Fruit fly (Drosophila melanogaster) whole organism, prepupa: Measurements from ENCODE around the gene CG33689.

Experiments used
- CG10631 ChIP-seq: fragments of 200-800 bp; sonication (Bioruptor generic); optimal IDR thresholded peaks from 2 replicates; lab custom pipeline; 2016; ENCODE audit warnings: missing biosample characterization, missing genetic modification characterization
- CG15336 ChIP-seq: fragments of 200-800 bp; sonication (Bioruptor generic); IDR thresholded peaks from 2 replicates; pipeline ENCODE4 v1.3.6; 2022; ENCODE audit warnings: missing biosample characterization, missing genetic modification characterization
- CG16779 ChIP-seq: fragments of 200-800 bp; sonication (Bioruptor generic); optimal IDR thresholded peaks from 3 replicates; lab custom pipeline; 2017; ENCODE audit warnings: missing biosample characterization, mild to moderate bottlenecking, missing genetic modification characterization
- CG3032 ChIP-seq: fragments of 200-800 bp; optimal IDR thresholded peaks from 2 replicates; lab custom pipeline; 2019; ENCODE audit warnings: missing biosample characterization, mild to moderate bottlenecking, missing genetic modification characterization, moderate library complexity
- CG31627 ChIP-seq: fragments of 200-800 bp; sonication (Bioruptor generic); optimal IDR thresholded peaks from 3 replicates; lab custom pipeline; 2016; ENCODE audit warnings: missing biosample characterization, missing genetic modification characterization
- CG34406 ChIP-seq: fragments of 200-800 bp; sonication (Bioruptor generic); optimal IDR thresholded peaks from 3 replicates; lab custom pipeline; 2016; ENCODE audit warnings: missing biosample characterization, missing genetic modification characterization
- CG4318 ChIP-seq: fragments of 200-800 bp; sonication (Bioruptor generic); optimal IDR thresholded peaks from 3 replicates; lab custom pipeline; 2017; ENCODE audit warnings: missing biosample characterization, mild to moderate bottlenecking, missing genetic modification characterization
- CG6276 ChIP-seq: fragments of 200-800 bp; sonication (Bioruptor generic); optimal IDR thresholded peaks from 2 replicates; lab custom pipeline; 2017; ENCODE audit warnings: missing biosample characterization, mild to moderate bottlenecking, missing genetic modification characterization
- CG6808 ChIP-seq: fragments of 200-800 bp; sonication (Bioruptor generic); optimal IDR thresholded peaks from 3 replicates; lab custom pipeline; 2017; ENCODE audit warnings: missing biosample characterization, missing genetic modification characterization, mild to moderate bottlenecking, moderate library complexity, missing genetic modification reagents
- CG7368 ChIP-seq: fragments of 200-800 bp; sonication (Bioruptor generic); optimal IDR thresholded peaks from 3 replicates; lab custom pipeline; 2016; ENCODE audit warnings: missing biosample characterization, missing genetic modification characterization
- CG8119 ChIP-seq: fragments of 200-800 bp; sonication (Bioruptor generic); IDR thresholded peaks from 3 replicates; pipeline ENCODE4 v1.3.6; 2022; ENCODE audit warnings: missing biosample characterization, missing genetic modification characterization
- CG8319 ChIP-seq: fragments of 200-800 bp; sonication (Bioruptor generic); optimal IDR thresholded peaks from 3 replicates; lab custom pipeline; 2016; ENCODE audit warnings: missing biosample characterization, missing genetic modification characterization
- CG8632 ChIP-seq: fragments of 200-800 bp; sonication (Bioruptor generic); optimal IDR thresholded peaks from 3 replicates; lab custom pipeline; 2016; ENCODE audit warnings: missing biosample characterization, missing genetic modification characterization
- CG9139 ChIP-seq: fragments of 200-800 bp; sonication (Bioruptor generic); optimal IDR thresholded peaks from 3 replicates; lab custom pipeline; 2017; ENCODE audit warnings: missing biosample characterization, mild to moderate bottlenecking, missing genetic modification characterization
- Eip75B ChIP-seq: fragments of 200-800 bp; sonication (Bioruptor generic); optimal IDR thresholded peaks from 3 replicates; lab custom pipeline; 2016; ENCODE audit warnings: missing biosample characterization, missing genetic modification characterization
- Eip78C ChIP-seq: fragments of 200-800 bp; sonication (Bioruptor generic); peaks from one replicate; lab custom pipeline; 2016; ENCODE audit warnings: missing biosample characterization, missing genetic modification characterization
- Gug ChIP-seq: fragments of 200-800 bp; sonication (Bioruptor generic); IDR thresholded peaks from 2 replicates; pipeline ENCODE4 v1.3.6; 2022; ENCODE audit warnings: missing biosample characterization, missing genetic modification characterization
- Hr38 ChIP-seq: sonication (Bioruptor generic); optimal IDR thresholded peaks from 2 replicates; lab custom pipeline; 2016; ENCODE audit warnings: missing biosample characterization, missing genetic modification characterization
- Hr4 ChIP-seq: fragments of 200-800 bp; sonication (Bioruptor generic); optimal IDR thresholded peaks from 3 replicates; lab custom pipeline; 2016; ENCODE audit warnings: missing biosample characterization, missing genetic modification characterization
- Lpt ChIP-seq: fragments of 200-800 bp; sonication (Bioruptor generic); optimal IDR thresholded peaks from 3 replicates; lab custom pipeline; 2016; ENCODE audit warnings: missing biosample characterization, missing genetic modification characterization
- Met ChIP-seq: fragments of 200-800 bp; sonication (Bioruptor generic); optimal IDR thresholded peaks from 3 replicates; lab custom pipeline; 2016; ENCODE audit warnings: missing biosample characterization, missing genetic modification characterization
- Smox ChIP-seq: fragments of 200-800 bp; sonication (Bioruptor generic); optimal IDR thresholded peaks from 3 replicates; lab custom pipeline; 2016; ENCODE audit warnings: missing biosample characterization, missing genetic modification characterization
- Sox14 ChIP-seq: fragments of 200-800 bp; sonication (Bioruptor generic); optimal IDR thresholded peaks from 3 replicates; lab custom pipeline; 2016; ENCODE audit warnings: missing biosample characterization, missing genetic modification characterization
- Sox15 ChIP-seq: fragments of 200-800 bp; sonication (Bioruptor generic); optimal IDR thresholded peaks from 3 replicates; lab custom pipeline; 2016; ENCODE audit warnings: missing biosample characterization, missing genetic modification characterization
- acj6 ChIP-seq: fragments of 200-800 bp; sonication (Bioruptor generic); optimal IDR thresholded peaks from 3 replicates; lab custom pipeline; 2016; ENCODE audit warnings: missing biosample characterization, missing genetic modification characterization
- dac ChIP-seq: fragments of 200-800 bp; sonication (Bioruptor generic); optimal IDR thresholded peaks from 2 replicates; lab custom pipeline; 2017; ENCODE audit warnings: missing biosample characterization, mild to moderate bottlenecking, missing genetic modification characterization
- dsx ChIP-seq: fragments of 200-800 bp; optimal IDR thresholded peaks from 3 replicates; lab custom pipeline; 2019; ENCODE audit warnings: missing biosample characterization, mild to moderate bottlenecking, missing genetic modification characterization, moderate library complexity; ENCODE audit not compliant: poor library complexity, severe bottlenecking
- eg ChIP-seq: fragments of 200-800 bp; sonication (Bioruptor generic); IDR thresholded peaks from 3 replicates; pipeline ENCODE4 v1.3.6; 2022; ENCODE audit warnings: missing biosample characterization, missing genetic modification characterization
- esn ChIP-seq: fragments of 200-800 bp; sonication (Bioruptor generic); optimal IDR thresholded peaks from 2 replicates; lab custom pipeline; 2016; ENCODE audit warnings: missing biosample characterization, mild to moderate bottlenecking, missing genetic modification characterization, moderate library complexity
- fkh ChIP-seq: fragments of 200-800 bp; sonication (Bioruptor generic); optimal IDR thresholded peaks from 3 replicates; lab custom pipeline; 2017; ENCODE audit warnings: missing biosample characterization, mild to moderate bottlenecking, missing genetic modification characterization, moderate library complexity
- lz ChIP-seq: fragments of 200-800 bp; sonication (Bioruptor generic); optimal IDR thresholded peaks from 3 replicates; lab custom pipeline; 2016; ENCODE audit warnings: missing biosample characterization, missing genetic modification characterization
- pdm3 ChIP-seq: fragments of 200-800 bp; sonication (Bioruptor generic); optimal IDR thresholded peaks from 3 replicates; lab custom pipeline; 2016; ENCODE audit warnings: missing biosample characterization, missing genetic modification characterization
- svp ChIP-seq: fragments of 200-800 bp; sonication (Bioruptor generic); peaks from one replicate; lab custom pipeline; 2016; ENCODE audit warnings: missing biosample characterization, missing genetic modification characterization
- topi ChIP-seq: fragments of 200-800 bp; sonication (Bioruptor generic); optimal IDR thresholded peaks from 3 replicates; lab custom pipeline; 2016; ENCODE audit warnings: missing biosample characterization, missing genetic modification characterization
- vri ChIP-seq: fragments of 200-800 bp; sonication (Bioruptor generic); optimal IDR thresholded peaks from 3 replicates; lab custom pipeline; 2016; ENCODE audit warnings: missing biosample characterization, mild to moderate bottlenecking, missing genetic modification characterization

Gene CG33689

DNA sequence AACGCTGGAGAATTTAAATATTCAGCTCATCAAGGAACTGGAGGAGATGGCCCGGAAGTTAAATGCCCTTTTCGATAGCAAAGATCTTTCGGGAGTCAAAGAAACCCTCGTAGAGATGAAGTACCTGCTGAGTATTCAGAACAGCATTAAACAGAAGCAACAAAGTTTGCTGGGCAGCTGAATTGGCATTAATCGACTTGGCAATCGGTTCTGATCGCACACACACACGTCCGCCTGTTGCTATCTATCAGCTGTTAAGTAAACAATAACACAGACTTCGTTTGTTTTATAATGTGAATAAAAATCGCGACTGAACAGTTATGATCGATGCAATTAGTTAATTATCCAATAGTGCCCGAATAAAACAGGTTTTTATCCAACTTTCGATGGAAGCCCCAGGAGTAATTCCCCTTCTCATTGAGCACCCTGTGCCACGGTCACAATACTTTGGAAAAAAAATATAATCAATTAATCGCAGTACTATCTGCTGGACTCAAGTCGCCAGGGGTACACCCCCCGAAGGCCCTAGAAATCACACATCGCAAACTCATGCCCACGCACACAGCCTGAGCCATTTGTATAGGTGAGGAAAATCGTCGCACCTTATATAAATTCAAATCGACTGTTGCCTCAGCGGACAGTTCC lies 33.9 kb downstream of the CG33689 start (continued):
- TF ChIP-seq CG3032, result no peak
- no peak for TF ChIP-seq topi (GFP tag; lab: Kevin White, UChicago)
- peak; percentile 56 for TF ChIP-seq dsx (GFP tag; lab: Kevin White, UChicago)
- no peak for TF ChIP-seq CG7368
- peak; percentile 28 for TF ChIP-seq vri (GFP tag; lab: Kevin White, UChicago)
- TF ChIP-seq Hr38 (GFP tag; lab: Kevin White, UChicago), result no peak
- TF ChIP-seq CG6808 (GFP tag; lab: Kevin White, UChicago), result peak; percentile 0
- TF ChIP-seq svp (GFP tag; lab: Kevin White, UChicago), result peak; percentile 86
- peak; percentile 67 for TF ChIP-seq Eip78C (GFP tag; lab: Kevin White, UChicago)
- TF ChIP-seq CG34406 (GFP tag; lab: Kevin White, UChicago), result no peak
- no peak for TF ChIP-seq CG10631 (GFP tag; lab: Kevin White, UChicago)
- TF ChIP-seq Lpt, result no peak
- no peak for TF ChIP-seq CG31627 (GFP tag; lab: Kevin White, UChicago)
- TF ChIP-seq Smox, result no peak
- TF ChIP-seq CG15336 (GFP tag; lab: Robert Waterston, UW), result no peak
- TF ChIP-seq CG8119 (GFP tag; lab: Robert Waterston, UW), result no peak
- TF ChIP-seq Gug (GFP tag; lab: Robert Waterston, UW), result no peak
- TF ChIP-seq Met (GFP tag; lab: Kevin White, UChicago), result no peak
- no peak for TF ChIP-seq CG9139 (GFP tag; lab: Kevin White, UChicago)
- no peak for TF ChIP-seq Hr4 (GFP tag; lab: Kevin White, UChicago)
- TF ChIP-seq esn (GFP tag; lab: Kevin White, UChicago), result no peak
- no peak for TF ChIP-seq pdm3 (GFP tag; lab: Kevin White, UChicago)
- no peak for TF ChIP-seq dac (GFP tag; lab: Kevin White, UChicago)
- no peak for TF ChIP-seq CG6276

dm6 chr3L:16241296-16241695 lies 41.3 kb downstream of the CG33689 start:
- TF ChIP-seq CG8632 (GFP tag; lab: Kevin White, UChicago), result no peak
- no peak for TF ChIP-seq Met (GFP tag; lab: Kevin White, UChicago)
- no peak for TF ChIP-seq CG8319 (GFP tag; lab: Kevin White, UChicago)
- TF ChIP-seq lz (GFP tag; lab: Kevin White, UChicago), result no peak
- no peak for TF ChIP-seq CG4318 (GFP tag; lab: Kevin White, UChicago)
- TF ChIP-seq vri (GFP tag; lab: Kevin White, UChicago), result no peak
- no peak for TF ChIP-seq fkh (GFP tag; lab: Kevin White, UChicago)
- TF ChIP-seq CG31627 (GFP tag; lab: Kevin White, UChicago), result no peak
- no peak for TF ChIP-seq Sox14
- no peak for TF ChIP-seq Sox15 (GFP tag; lab: Kevin White, UChicago)
- TF ChIP-seq dsx (GFP tag; lab: Kevin White, UChicago), result no peak
- no peak for TF ChIP-seq topi (GFP tag; lab: Kevin White, UChicago)
- TF ChIP-seq CG16779 (tag; lab: Kevin White, UChicago), result no peak
- no peak for TF ChIP-seq Eip75B (GFP tag; lab: Kevin White, UChicago)
- no peak for TF ChIP-seq acj6 (GFP tag; lab: Kevin White, UChicago)
- no peak for TF ChIP-seq CG7368
- no peak for TF ChIP-seq eg (GFP tag; lab: Robert Waterston, UW)
